Fruit fly (Drosophila melanogaster): ENCODE results near the gene IFT46.

IFT46 gene

DNA sequence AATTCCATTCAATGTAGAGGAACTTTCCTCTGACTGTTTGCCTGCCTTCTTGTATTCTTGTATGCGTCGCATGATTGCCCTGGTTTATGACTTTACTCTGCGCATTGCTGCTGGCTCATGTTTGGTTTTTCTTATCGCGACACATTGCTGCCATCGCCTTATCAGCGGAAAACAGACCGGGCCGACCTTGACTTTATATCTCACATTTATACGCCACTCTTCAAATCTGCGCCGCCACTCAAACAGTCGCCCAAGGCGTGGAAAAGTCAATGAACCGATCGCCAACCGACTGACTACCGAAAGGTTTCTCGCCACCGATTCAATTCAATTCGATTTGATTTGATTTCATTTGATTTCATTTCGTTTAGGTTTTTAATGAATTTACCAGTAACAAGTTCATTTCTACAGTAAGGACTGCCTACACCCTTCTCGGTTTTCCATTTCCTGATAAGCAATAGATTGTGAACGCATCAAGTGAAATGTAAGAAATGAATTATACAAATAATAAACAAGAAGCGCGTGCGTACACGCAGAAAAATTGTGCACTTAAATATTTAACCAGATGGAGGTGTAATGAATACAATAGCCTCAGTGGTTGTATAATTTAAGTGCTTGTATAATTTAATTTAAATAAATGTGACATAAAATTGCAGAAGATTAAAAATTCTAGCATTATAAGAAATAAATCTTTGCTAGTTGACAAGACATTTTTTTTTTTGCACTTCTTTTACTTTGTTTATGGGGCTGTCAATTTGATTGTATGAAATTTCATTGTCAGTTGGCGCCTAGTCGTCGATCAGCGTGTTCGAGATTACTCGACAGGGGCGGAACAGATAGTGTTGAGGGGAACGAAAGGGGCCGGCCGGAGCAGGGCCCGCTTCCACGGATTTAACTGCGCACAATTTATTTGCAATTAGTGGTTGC is 49.4 kb downstream of the IFT46 start (continued):
- TF ChIP-seq CG43689 (GFP tag; IDR thresholded peaks at IDR 0.05) (no peak), TFAM (GFP tag; optimal IDR thresholded peaks at IDR 0.05) (no peak), jing (GFP tag; optimal IDR thresholded peaks at IDR 0.05) (no peak), danr (GFP tag; IDR thresholded peaks at IDR 0.05) (no peak), D19B (GFP tag; optimal IDR thresholded peaks at IDR 0.05) (peak; percentile 8), cad (GFP tag; optimal IDR thresholded peaks at IDR 0.05) (no peak), salm (tag; optimal IDR thresholded peaks at IDR 0.05) (no peak), sob (GFP tag; IDR thresholded peaks at IDR 0.05) (no peak), so (GFP tag; IDR thresholded peaks at IDR 0.05) (no peak), phol (tag; optimal IDR thresholded peaks at IDR 0.05) (peak; percentile 3), ATbp (GFP tag; optimal IDR thresholded peaks at IDR 0.05) (no peak), chm (GFP tag; IDR thresholded peaks at IDR 0.05) (no peak), tin (GFP tag; optimal IDR thresholded peaks at IDR 0.05) (no peak), Fer1 (GFP tag; optimal IDR thresholded peaks at IDR 0.05) (no peak), Aef1 (GFP tag; IDR thresholded peaks at IDR 0.05) (no peak), Rfx (GFP tag; IDR thresholded peaks at IDR 0.05) (peak; percentile 24; the same call in 1 of the 2 replicates), caup (GFP tag; optimal IDR thresholded peaks at IDR 0.05; ENCODE audit: severe bottlenecking) (peak; percentile 27), CG16815 (GFP tag; optimal IDR thresholded peaks at IDR 0.05) (peak; percentile 23), CG17385 (GFP tag; optimal IDR thresholded peaks at IDR 0.05) (peak; percentile 8), cas (GFP tag; IDR thresholded peaks at IDR 0.05) (no peak), usp (GFP tag; optimal IDR thresholded peaks at IDR 0.05) (no peak), CG10274 (GFP tag; optimal IDR thresholded peaks at IDR 0.05) (no peak), chn (GFP tag; optimal IDR thresholded peaks at IDR 0.05) (no peak), CG30431 (GFP tag; optimal IDR thresholded peaks at IDR 0.05) (no peak), Nf-YC (tag; optimal IDR thresholded peaks at IDR 0.05) (no peak), CG9437 (GFP tag; optimal IDR thresholded peaks at IDR 0.05) (peak; percentile 18), aop (GFP tag; IDR thresholded peaks at IDR 0.05) (no peak), CG13624 (GFP tag; optimal IDR thresholded peaks at IDR 0.05) (no peak), Atf3 (GFP tag; optimal IDR thresholded peaks at IDR 0.05) (no peak), ewg (GFP tag; optimal IDR thresholded peaks at IDR 0.05) (no peak), trem (tag; optimal IDR thresholded peaks at IDR 0.05) (no peak), peb (GFP tag; IDR thresholded peaks at IDR 0.05) (no peak), Hmr (GFP tag; optimal IDR thresholded peaks at IDR 0.05) (peak; percentile 50), Dp (GFP tag; optimal IDR thresholded peaks at IDR 0.05) (no peak), YL-1 (GFP tag; optimal IDR thresholded peaks at IDR 0.05) (no peak), Adf1 (GFP tag; IDR thresholded peaks at IDR 0.05) (no peak), nau (GFP tag; optimal IDR thresholded peaks at IDR 0.05) (no peak), CG11085 (GFP tag; IDR thresholded peaks at IDR 0.05) (no peak), en (GFP tag; optimal IDR thresholded peaks at IDR 0.05) (no peak), PHDP (tag; optimal IDR thresholded peaks at IDR 0.05) (peak; percentile 54), vvl (GFP tag; IDR thresholded peaks at IDR 0.05) (peak; percentile 37; the same call in 1 of the 2 replicates), gfzf (GFP tag; optimal IDR thresholded peaks at IDR 0.05) (no peak), Fer3 (tag; optimal IDR thresholded peaks at IDR 0.05) (peak; percentile 9), Eip74EF (GFP tag; optimal IDR thresholded peaks at IDR 0.05) (no peak), sd (tag; optimal IDR thresholded peaks at IDR 0.05) (peak; percentile 85), kni (GFP tag; optimal IDR thresholded peaks at IDR 0.05) (no peak), CG9727 (GFP tag; optimal IDR thresholded peaks at IDR 0.05) (peak; percentile 52), Lpt (GFP tag; optimal IDR thresholded peaks at IDR 0.05) (no peak), CG10543 (GFP tag; optimal IDR thresholded peaks at IDR 0.05) (peak; percentile 64)
